Worm (Caenorhabditis elegans): ENCODE data around the gene znf-622.
A peak's percentile ranks its signal among the peaks of the same experiment; 100 is the strongest.

znf-622 gene

ce11 chrIII:6343229-6343628 is 38.2 kb upstream of the znf-622 start, which contains the start of gene C56G2.9:
TSS of gene C56G2.9 (minus strand) at chrIII:6343329.
- TF ChIP-seq nhr-80 (tag; optimal IDR thresholded peaks at IDR 0.05) = no peak
- TF ChIP-seq cebp-1 (GFP tag; IDR thresholded peaks at IDR 0.05) = no peak
- no peak for TF ChIP-seq cebp-1 (tag; optimal IDR thresholded peaks at IDR 0.05)
- TF ChIP-seq ceh-58 (GFP tag; IDR thresholded peaks at IDR 0.05) = no peak
- TF ChIP-seq dox-1 (GFP tag; IDR thresholded peaks at IDR 0.05) = no peak
- TF ChIP-seq ztf-18 (tag; optimal IDR thresholded peaks at IDR 0.05) = no peak

- TF ChIP-seq cebp-2 (GFP tag; IDR thresholded peaks at IDR 0.05) = no peak
- no peak for TF ChIP-seq ztf-6 (GFP tag; IDR thresholded peaks at IDR 0.05)
- TF ChIP-seq nfya-2 (GFP tag; IDR thresholded peaks at IDR 0.05) = no peak
- no peak for TF ChIP-seq cebp-1 (GFP tag; IDR thresholded peaks at IDR 0.05)
- peak; percentile 74 for TF ChIP-seq cebp-1 (tag; optimal IDR thresholded peaks at IDR 0.05)
- TF ChIP-seq athp-1 (tag; optimal IDR thresholded peaks at IDR 0.05) = peak; percentile 69
- TF ChIP-seq F37B4.10 (GFP tag; IDR thresholded peaks at IDR 0.05) = no peak
- TF ChIP-seq nhr-179 (tag; optimal IDR thresholded peaks at IDR 0.05) = no peak
- TF ChIP-seq lin-40 (tag; optimal IDR thresholded peaks at IDR 0.05) = peak; percentile 76
- TF ChIP-seq C17E4.6 (GFP tag; IDR thresholded peaks at IDR 0.05) = 0 out of 2 replicates have a peak, but pooled peaks have one; percentile 8
- TF ChIP-seq F10E7.11 (tag; optimal IDR thresholded peaks at IDR 0.05) = no peak
- peak; percentile 97 for TF ChIP-seq hmg-1.2 (GFP tag; IDR thresholded peaks at IDR 0.05)
- peak; percentile 63; the same call in 1 of the 2 replicates for TF ChIP-seq mcd-1 (GFP tag; IDR thresholded peaks at IDR 0.05)
- TF ChIP-seq dpff-1 (tag; optimal IDR thresholded peaks at IDR 0.05) = no peak
- no peak for TF ChIP-seq zim-3 (tag; optimal IDR thresholded peaks at IDR 0.05)
- no peak for TF ChIP-seq attf-6 (GFP tag; IDR thresholded peaks at IDR 0.05)
- no peak for TF ChIP-seq ceh-79 (tag; optimal IDR thresholded peaks at IDR 0.05)
- TF ChIP-seq nhr-90 (tag; optimal IDR thresholded peaks at IDR 0.05) = no peak
- TF ChIP-seq nhr-27 (tag; optimal IDR thresholded peaks at IDR 0.05) = no peak
- no peak for TF ChIP-seq gei-17 (GFP tag; optimal IDR thresholded peaks at IDR 0.05)
- peak; percentile 85 for TF ChIP-seq D2030.7 (GFP tag; IDR thresholded peaks at IDR 0.05)
- no peak for TF ChIP-seq B0035.1 (tag; optimal IDR thresholded peaks at IDR 0.05)
- TF ChIP-seq madf-8 (GFP tag; conservative IDR thresholded peaks at IDR 0.05) = no peak; the same call in 1 of the 2 replicates
- peak; percentile 70 for TF ChIP-seq lin-54 (GFP tag; optimal IDR thresholded peaks at IDR 0.05)
- TF ChIP-seq atf-7 (tag; optimal IDR thresholded peaks at IDR 0.05) = peak; percentile 12
- TF ChIP-seq madf-6 (GFP tag; IDR thresholded peaks at IDR 0.05) = peak; percentile 83
- no peak for TF ChIP-seq snpc-1.1 (tag; optimal IDR thresholded peaks at IDR 0.05; ENCODE audit: insufficient read depth)
- no peak for TF ChIP-seq hmg-20 (GFP tag; IDR thresholded peaks at IDR 0.05)
- TF ChIP-seq ceh-27 (GFP tag; optimal IDR thresholded peaks at IDR 0.05) = peak; percentile 72
- TF ChIP-seq rec-8 (tag; optimal IDR thresholded peaks at IDR 0.05) = no peak
- TF ChIP-seq Y56A3A.18 (GFP tag; IDR thresholded peaks at IDR 0.05) = no peak
- no peak for TF ChIP-seq ccch-3 (GFP tag; optimal IDR thresholded peaks at IDR 0.05)
- peak; percentile 71; the same call in 1 of the 2 replicates for TF ChIP-seq B0336.3 (GFP tag; IDR thresholded peaks at IDR 0.05)
- TF ChIP-seq zfh-2 (GFP tag; conservative IDR thresholded peaks at IDR 0.05) = no peak
- no peak for TF ChIP-seq nhr-120 (GFP tag; IDR thresholded peaks at IDR 0.05)
- TF ChIP-seq Y53G8AR.9 (GFP tag; conservative IDR thresholded peaks at IDR 0.05) = 0 out of 2 replicates have a peak, but pooled peaks have one; percentile 28
- no peak for TF ChIP-seq ztf-28 (GFP tag; IDR thresholded peaks at IDR 0.05)
- TF ChIP-seq T07F8.4 (tag; optimal IDR thresholded peaks at IDR 0.05) = no peak
- TF ChIP-seq ekl-4 (GFP tag; IDR thresholded peaks at IDR 0.05) = peak; percentile 80
- peak; percentile 57 for TF ChIP-seq B0019.2 (GFP tag; conservative IDR thresholded peaks at IDR 0.05)
- no peak for TF ChIP-seq rpc-1 (optimal IDR thresholded peaks at IDR 0.05)
- TF ChIP-seq rpc-1 (tag; optimal IDR thresholded peaks at IDR 0.05) = no peak
- TF ChIP-seq F52B5.7 (tag; optimal IDR thresholded peaks at IDR 0.05) = no peak
- TF ChIP-seq lir-1 (GFP tag; conservative IDR thresholded peaks at IDR 0.05) = peak; percentile 57; the same call in 1 of the 2 replicates
Observed at ce11 chrIII:6344737-6345136, 36.7 kb upstream of the znf-622 start.

Data from whole organism, young adult.